In the genomic region with DNA sequence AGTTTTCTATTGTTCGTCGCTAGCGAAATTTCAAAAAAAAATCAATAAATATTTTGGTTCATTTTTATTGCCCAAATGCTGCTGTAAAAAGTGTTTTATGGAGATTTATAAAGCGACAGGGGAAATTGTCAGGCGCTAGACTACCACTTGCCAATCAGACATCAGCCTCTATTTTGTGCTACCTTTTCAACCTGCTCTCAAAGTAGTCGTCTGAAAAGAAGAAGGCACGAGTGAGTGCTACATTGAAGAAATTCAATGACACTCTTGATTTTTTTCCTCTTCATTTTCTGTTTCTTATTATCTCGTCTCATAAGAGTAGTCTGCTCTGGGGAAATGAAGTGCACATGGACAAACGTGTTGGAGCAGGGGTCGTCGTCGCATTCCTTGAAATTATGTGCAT, we compare ENCODE assay signal across 5 worm cellular contexts.
TF ChIP-seq lines count a peak whose summit lies in the region.

No protein-coding gene starts in this region.

TF ChIP-seq in whole organism, L1 larva, 84 proteins besides CTCF, POLR2A, EP300 and RAD21 (continues in another document):
- TF ChIP-seq elt-3 (tag; optimal IDR thresholded peaks at IDR 0.05; lab: Kevin White, UChicago) (peak in 1 of 6 experiments; percentile 35), nhr-71 (tag; optimal IDR thresholded peaks at IDR 0.05; lab: Kevin White, UChicago) (peak; percentile 81), egl-27 (tag; optimal IDR thresholded peaks at IDR 0.05; lab: Kevin White, UChicago) (no peak), lsy-2 (tag; optimal IDR thresholded peaks at IDR 0.05; lab: Kevin White, UChicago) (peak; percentile 55 to 80), ama-1 (optimal IDR thresholded peaks at IDR 0.05; lab: Kevin White, UChicago) (no peak), nhr-84 (tag; optimal IDR thresholded peaks at IDR 0.05; lab: Kevin White, UChicago) (no peak), nhr-28 (tag; optimal IDR thresholded peaks at IDR 0.05; lab: Kevin White, UChicago) (no peak), mep-1 (tag; optimal IDR thresholded peaks at IDR 0.05; lab: Kevin White, UChicago) (peak; percentile 58), lin-14 (GFP tag; optimal IDR thresholded peaks at IDR 0.05; lab: Kevin White, UChicago) (peak; percentile 80), lin-35 (GFP tag; optimal IDR thresholded peaks at IDR 0.05; lab: Kevin White, UChicago) (peak in 1 of 2 experiments; percentile 71), blmp-1 (tag; optimal IDR thresholded peaks at IDR 0.05; lab: Kevin White, UChicago) (peak; percentile 33), mef-2 (tag; optimal IDR thresholded peaks at IDR 0.05; lab: Kevin White, UChicago) (no peak), unc-98 (GFP tag; IDR thresholded peaks at IDR 0.05; lab: Robert Waterston, UW) (no peak), mab-9 (GFP tag; IDR thresholded peaks at IDR 0.05; lab: Robert Waterston, UW) (0 out of 2 replicates have a peak, but pooled peaks have one; percentile 63), fkh-10 (GFP tag; optimal IDR thresholded peaks at IDR 0.05; lab: Kevin White, UChicago) (peak; percentile 90), C16A3.4 (tag; optimal IDR thresholded peaks at IDR 0.05; lab: Kevin White, UChicago) (peak; percentile 81), ceh-88 (GFP tag; IDR thresholded peaks at IDR 0.05; lab: Robert Waterston, UW) (peak; percentile 55)

TF ChIP-seq in whole organism, L3 larva, 47 proteins besides CTCF, POLR2A, EP300 and RAD21 (continues in another document):
- TF ChIP-seq nhr-43 (tag; optimal IDR thresholded peaks at IDR 0.05; lab: Kevin White, UChicago; ENCODE audit: poor library complexity, severe bottlenecking) (peak; percentile 44), pha-4 (tag; optimal IDR thresholded peaks at IDR 0.05; lab: Kevin White, UChicago) (peak; percentile 74), nhr-67 (tag; optimal IDR thresholded peaks at IDR 0.05; lab: Kevin White, UChicago) (no peak), nhr-25 (tag; optimal IDR thresholded peaks at IDR 0.05; lab: Kevin White, UChicago) (peak; percentile 43), fkh-2 (tag; optimal IDR thresholded peaks at IDR 0.05; lab: Kevin White, UChicago) (no peak), tbx-2 (tag; optimal IDR thresholded peaks at IDR 0.05; lab: Kevin White, UChicago) (peak; percentile 84), fos-1 (tag; optimal IDR thresholded peaks at IDR 0.05; lab: Kevin White, UChicago) (no peak), jun-1 (tag; optimal IDR thresholded peaks at IDR 0.05; lab: Kevin White, UChicago) (peak; percentile 81), R02D3.7 (tag; optimal IDR thresholded peaks at IDR 0.05; lab: Kevin White, UChicago) (peak; percentile 48), ceh-16 (tag; optimal IDR thresholded peaks at IDR 0.05; lab: Kevin White, UChicago) (no peak), nhr-28 (tag; optimal IDR thresholded peaks at IDR 0.05; lab: Kevin White, UChicago) (no peak), ztf-11 (tag; optimal IDR thresholded peaks at IDR 0.05; lab: Kevin White, UChicago) (no peak), nfya-1 (tag; optimal IDR thresholded peaks at IDR 0.05; lab: Kevin White, UChicago; ENCODE audit: insufficient read depth) (peak; percentile 54), unc-39 (tag; optimal IDR thresholded peaks at IDR 0.05; lab: Kevin White, UChicago) (no peak), daf-12 (tag; optimal IDR thresholded peaks at IDR 0.05; lab: Kevin White, UChicago) (no peak), ama-1 (optimal IDR thresholded peaks at IDR 0.05; lab: Kevin White, UChicago) (no peak), mml-1 (tag; optimal IDR thresholded peaks at IDR 0.05; lab: Kevin White, UChicago) (no peak), elt-3 (tag; optimal IDR thresholded peaks at IDR 0.05; lab: Kevin White, UChicago) (no peak)

TF ChIP-seq in whole organism, early embryonic, 17 proteins besides CTCF, POLR2A, EP300 and RAD21:
- TF ChIP-seq sea-1 (GFP tag; conservative IDR thresholded peaks at IDR 0.05; lab: Robert Waterston, UW) (no peak), pes-1 (GFP tag; IDR thresholded peaks at IDR 0.05; lab: Robert Waterston, UW) (peak; percentile 42; the same call in 1 of the 2 replicates), tbx-37 (GFP tag; conservative IDR thresholded peaks at IDR 0.05; lab: Robert Waterston, UW) (no peak), ama-1 (optimal IDR thresholded peaks at IDR 0.05; lab: Kevin White, UChicago) (no peak), F13C5.2 (tag; optimal IDR thresholded peaks at IDR 0.05; lab: Kevin White, UChicago) (peak; percentile 60), ets-7 (tag; optimal IDR thresholded peaks at IDR 0.05; lab: Kevin White, UChicago) (no peak)

TF ChIP-seq in whole organism, midembryonic, 9 proteins besides CTCF, POLR2A, EP300 and RAD21:
- no peak for TF ChIP-seq tab-1 (GFP tag; IDR thresholded peaks at IDR 0.05; lab: Robert Waterston, UW)
- TF ChIP-seq T22C8.4 (GFP tag; IDR thresholded peaks at IDR 0.05; lab: Robert Waterston, UW) = peak; percentile 78
- TF ChIP-seq ztf-29 (GFP tag; IDR thresholded peaks at IDR 0.05; lab: Robert Waterston, UW) = no peak
- TF ChIP-seq cog-1 (tag; optimal IDR thresholded peaks at IDR 0.05; lab: Kevin White, UChicago) = peak; percentile 65
- no peak for TF ChIP-seq klf-2 (GFP tag; conservative IDR thresholded peaks at IDR 0.05; lab: Robert Waterston, UW)
TF ChIP-seq in whole organism, midembryonic: peak in this region for 2.

TF ChIP-seq in whole organism, young adult, 124 proteins besides CTCF, POLR2A, EP300 and RAD21 (continues in another document):
- no peak for TF ChIP-seq fkh-3 (tag; optimal IDR thresholded peaks at IDR 0.05; lab: Kevin White, UChicago)
- TF ChIP-seq ztf-3 (GFP tag; optimal IDR thresholded peaks at IDR 0.05; lab: Kevin White, UChicago) = no peak
- TF ChIP-seq ceh-79 (tag; optimal IDR thresholded peaks at IDR 0.05; lab: Kevin White, UChicago) = no peak
- TF ChIP-seq mcd-1 (GFP tag; IDR thresholded peaks at IDR 0.05; lab: Robert Waterston, UW) = no peak
- TF ChIP-seq lir-1 (GFP tag; conservative IDR thresholded peaks at IDR 0.05; lab: Robert Waterston, UW) = no peak
- TF ChIP-seq rcor-1 (GFP tag; IDR thresholded peaks at IDR 0.05; lab: Robert Waterston, UW) = 0 out of 2 replicates have a peak, but pooled peaks have one; percentile 30
- TF ChIP-seq him-1 (tag; optimal IDR thresholded peaks at IDR 0.05; lab: Kevin White, UChicago) = no peak
- no peak for TF ChIP-seq F22D6.2 (tag; optimal IDR thresholded peaks at IDR 0.05; lab: Kevin White, UChicago)
- TF ChIP-seq F39B2.1 (GFP tag; IDR thresholded peaks at IDR 0.05; lab: Robert Waterston, UW) = no peak
- TF ChIP-seq tbx-9 (tag; optimal IDR thresholded peaks at IDR 0.05; lab: Kevin White, UChicago; ENCODE audit: borderline replicate concordance) = no peak
- no peak for TF ChIP-seq aptf-3 (GFP tag; IDR thresholded peaks at IDR 0.05; lab: Robert Waterston, UW)
- TF ChIP-seq snpc-1.3 (tag; optimal IDR thresholded peaks at IDR 0.05; lab: Kevin White, UChicago; ENCODE audit: insufficient read depth) = no peak
- no peak for TF ChIP-seq hsf-1 (GFP tag; IDR thresholded peaks at IDR 0.05; lab: Robert Waterston, UW)
- no peak for TF ChIP-seq nfyb-1 (GFP tag; IDR thresholded peaks at IDR 0.05; lab: Robert Waterston, UW)
- no peak for TF ChIP-seq snpc-3.4 (tag; optimal IDR thresholded peaks at IDR 0.05; lab: Kevin White, UChicago)
- TF ChIP-seq hlh-12 (tag; optimal IDR thresholded peaks at IDR 0.05; lab: Kevin White, UChicago) = no peak
- no peak for TF ChIP-seq ceh-100 (GFP tag; IDR thresholded peaks at IDR 0.05; lab: Robert Waterston, UW)
- no peak for TF ChIP-seq lsy-27 (tag; optimal IDR thresholded peaks at IDR 0.05; lab: Kevin White, UChicago; ENCODE audit: borderline replicate concordance, insufficient read depth)
- TF ChIP-seq sptf-2 (GFP tag; optimal IDR thresholded peaks at IDR 0.05; lab: Kevin White, UChicago) = no peak
- no peak for TF ChIP-seq ceh-91 (GFP tag; IDR thresholded peaks at IDR 0.05; lab: Robert Waterston, UW)
- TF ChIP-seq repo-1 (tag; optimal IDR thresholded peaks at IDR 0.05; lab: Kevin White, UChicago) = peak; percentile 58
- no peak for TF ChIP-seq B0019.2 (GFP tag; conservative IDR thresholded peaks at IDR 0.05; lab: Robert Waterston, UW)
- peak; percentile 50 for TF ChIP-seq K12H6.12 (tag; optimal IDR thresholded peaks at IDR 0.05; lab: Kevin White, UChicago)
- TF ChIP-seq madf-8 (GFP tag; conservative IDR thresholded peaks at IDR 0.05; lab: Robert Waterston, UW) = no peak
- TF ChIP-seq F49E8.2 (tag; optimal IDR thresholded peaks at IDR 0.05; lab: Kevin White, UChicago; ENCODE audit: insufficient read depth) = no peak
- TF ChIP-seq Y95B8A.8 (GFP tag; IDR thresholded peaks at IDR 0.05; lab: Robert Waterston, UW) = no peak
- no peak for TF ChIP-seq madf-6 (GFP tag; IDR thresholded peaks at IDR 0.05; lab: Robert Waterston, UW)
- TF ChIP-seq F33H1.4 (GFP tag; IDR thresholded peaks at IDR 0.05; lab: Robert Waterston, UW) = no peak
- TF ChIP-seq ztf-22 (GFP tag; optimal IDR thresholded peaks at IDR 0.05; lab: Kevin White, UChicago) = no peak
- TF ChIP-seq Y56A3A.18 (GFP tag; IDR thresholded peaks at IDR 0.05; lab: Robert Waterston, UW) = no peak
- TF ChIP-seq nhr-179 (tag; optimal IDR thresholded peaks at IDR 0.05; lab: Kevin White, UChicago) = no peak
- no peak for TF ChIP-seq bed-1 (GFP tag; IDR thresholded peaks at IDR 0.05; lab: Robert Waterston, UW)
- TF ChIP-seq efl-1 (GFP tag; optimal IDR thresholded peaks at IDR 0.05; lab: Kevin White, UChicago) = no peak
- no peak for TF ChIP-seq sea-2 (GFP tag; IDR thresholded peaks at IDR 0.05; lab: Robert Waterston, UW)
- no peak for TF ChIP-seq F55B11.4 (tag; optimal IDR thresholded peaks at IDR 0.05; lab: Kevin White, UChicago; ENCODE audit: borderline replicate concordance, insufficient read depth)
- peak; percentile 24 for TF ChIP-seq ceh-27 (GFP tag; optimal IDR thresholded peaks at IDR 0.05; lab: Kevin White, UChicago)
- TF ChIP-seq B0336.3 (GFP tag; IDR thresholded peaks at IDR 0.05; lab: Robert Waterston, UW) = peak; percentile 67
- peak; percentile 93 for TF ChIP-seq gei-17 (GFP tag; optimal IDR thresholded peaks at IDR 0.05; lab: Kevin White, UChicago)
- TF ChIP-seq atf-7 (tag; optimal IDR thresholded peaks at IDR 0.05; lab: Kevin White, UChicago) = peak; percentile 42
- no peak for TF ChIP-seq madf-3 (GFP tag; IDR thresholded peaks at IDR 0.05; lab: Robert Waterston, UW)
- TF ChIP-seq nhr-120 (GFP tag; IDR thresholded peaks at IDR 0.05; lab: Robert Waterston, UW) = no peak
- TF ChIP-seq cebp-2 (GFP tag; IDR thresholded peaks at IDR 0.05; lab: Robert Waterston, UW) = no peak
- no peak for TF ChIP-seq ztf-18 (tag; optimal IDR thresholded peaks at IDR 0.05; lab: Kevin White, UChicago)
- no peak for TF ChIP-seq die-1 (tag; optimal IDR thresholded peaks at IDR 0.05; lab: Kevin White, UChicago)
- TF ChIP-seq lsl-1 (GFP tag; optimal IDR thresholded peaks at IDR 0.05; lab: Kevin White, UChicago) = no peak
- TF ChIP-seq C17E4.6 (GFP tag; IDR thresholded peaks at IDR 0.05; lab: Robert Waterston, UW) = no peak
- TF ChIP-seq Y79H2A.3 (GFP tag; conservative IDR thresholded peaks at IDR 0.05; lab: Robert Waterston, UW) = no peak

Comparison
In these comparisons a context has a peak if more than half of its experiments do, and no peak if none do; other contexts are left out.
1. Of the 8 proteins assayed by ChIP-seq in both whole organism, young adult and whole organism, L1 larva: peak only in whole organism, young adult: none; only in whole organism, L1 larva: dpl-1, efl-1 and nhr-90; in both: snpc-4; in neither: 3; mixed calls (peak in some experiments, not most) for 1.